Fruit fly (Drosophila melanogaster) whole organism, embryonic: ENCODE results near the gene Polr1C.

Source experiments
- Asciz ChIP-seq: fragments of 200-800 bp; sonication (Bioruptor generic); optimal IDR thresholded peaks from 2 replicates; lab custom pipeline; 2017; ENCODE audit warnings: missing biosample characterization, mild to moderate bottlenecking, missing genetic modification characterization, missing genetic modification reagents
- Awh ChIP-seq: fragments of 200-800 bp; sonication (Bioruptor generic); IDR thresholded peaks from 2 replicates; pipeline ENCODE4, ENCODE4 v1.3.6; 2022; ENCODE audit warnings: missing biosample characterization, missing genetic modification characterization
- Bteb2 ChIP-seq: fragments of 200-800 bp; sonication (Bioruptor generic); optimal IDR thresholded peaks from 2 replicates; lab custom pipeline; 2016; ENCODE audit warnings: missing biosample characterization, missing genetic modification characterization
- CG10321 ChIP-seq: fragments of 200-800 bp; sonication (Bioruptor generic); IDR thresholded peaks from 2 replicates; pipeline ENCODE4 v1.3.6; 2022; ENCODE audit warnings: missing biosample characterization, missing genetic modification characterization
- CG10979 ChIP-seq: fragments of 200-800 bp; sonication (Bioruptor generic); optimal IDR thresholded peaks from 2 replicates; lab custom pipeline; 2018; ENCODE audit warnings: missing biosample characterization, mild to moderate bottlenecking, missing genetic modification characterization, moderate library complexity
- CG11456 ChIP-seq: fragments of 200-800 bp; sonication (Bioruptor generic); IDR thresholded peaks from 3 replicates; pipeline ENCODE4 v1.3.6; 2022; ENCODE audit warnings: missing biosample characterization, missing genetic modification characterization
- CG1233 ChIP-seq: fragments of 200-800 bp; sonication (Bioruptor generic); optimal IDR thresholded peaks from 4 replicates; lab custom pipeline; 2018; ENCODE audit warnings: missing biosample characterization, mild to moderate bottlenecking, missing genetic modification characterization
- CG12744 ChIP-seq: fragments of 200-800 bp; sonication (Bioruptor generic); optimal IDR thresholded peaks from 2 replicates; lab custom pipeline; 2016; ENCODE audit warnings: missing biosample characterization, missing genetic modification characterization
- CG12769 ChIP-seq: fragments of 200-800 bp; sonication (Bioruptor generic); optimal IDR thresholded peaks from 2 replicates; lab custom pipeline; 2019; ENCODE audit warnings: missing biosample characterization, mild to moderate bottlenecking, missing genetic modification characterization, moderate library complexity
- CG13624 ChIP-seq: fragments of 200-800 bp; sonication (Bioruptor generic); optimal IDR thresholded peaks from 2 replicates; lab custom pipeline; 2016; ENCODE audit warnings: missing biosample characterization, missing genetic modification characterization
- CG15269 ChIP-seq: fragments of 200-800 bp; sonication (Bioruptor generic); optimal IDR thresholded peaks from 2 replicates; lab custom pipeline; 2018; ENCODE audit warnings: missing biosample characterization, mild to moderate bottlenecking, missing genetic modification characterization, moderate library complexity
- CG1603 ChIP-seq: fragments of 200-800 bp; sonication (Bioruptor generic); optimal IDR thresholded peaks from 2 replicates; lab custom pipeline; 2019; ENCODE audit warnings: missing biosample characterization, mild to moderate bottlenecking, missing genetic modification characterization, moderate library complexity
- CG18262 ChIP-seq: fragments of 200-800 bp; optimal IDR thresholded peaks from 3 replicates; lab custom pipeline; 2019; ENCODE audit warnings: missing biosample characterization, mild to moderate bottlenecking, missing genetic modification characterization, moderate library complexity
- CG33213 ChIP-seq: fragments of 200-800 bp; sonication (Bioruptor generic); optimal IDR thresholded peaks from 3 replicates; lab custom pipeline; 2016; ENCODE audit warnings: missing biosample characterization, missing genetic modification characterization
- CG34224 ChIP-seq: fragments of 200-800 bp; sonication (Bioruptor generic); IDR thresholded peaks from 3 replicates; pipeline ENCODE4 v1.3.6; 2022; ENCODE audit warnings: missing biosample characterization, missing genetic modification characterization; ENCODE audit not compliant: partially characterized antibody
- CG42726 ChIP-seq: fragments of 200-800 bp; sonication (Bioruptor generic); IDR thresholded peaks from 2 replicates; pipeline ENCODE4 v1.3.6; 2022; ENCODE audit warnings: missing biosample characterization, missing genetic modification characterization; ENCODE audit not compliant: partially characterized antibody
- CG4282 ChIP-seq: fragments of 200-800 bp; sonication (Bioruptor generic); optimal IDR thresholded peaks from 2 replicates; lab custom pipeline; 2016; ENCODE audit warnings: missing biosample characterization, missing genetic modification characterization
- CG4424 ChIP-seq: fragments of 200-800 bp; sonication (Bioruptor generic); optimal IDR thresholded peaks from 3 replicates; lab custom pipeline; 2016; ENCODE audit warnings: missing biosample characterization, missing genetic modification characterization
- CG6272 ChIP-seq: fragments of 200-800 bp; sonication (Bioruptor generic); IDR thresholded peaks from 2 replicates; pipeline ENCODE4 v1.3.6; 2022; ENCODE audit warnings: missing biosample characterization, missing genetic modification characterization
- CG7556 ChIP-seq: fragments of 200-800 bp; sonication (Bioruptor generic); optimal IDR thresholded peaks from 2 replicates; lab custom pipeline; 2017; ENCODE audit warnings: missing biosample characterization, mild to moderate bottlenecking, missing genetic modification characterization
- CG8924 ChIP-seq: fragments of 200-800 bp; optimal IDR thresholded peaks from 3 replicates; lab custom pipeline; 2019; ENCODE audit warnings: missing biosample characterization, mild to moderate bottlenecking, missing genetic modification characterization, moderate library complexity
- Ets65A ChIP-seq: fragments of 200-800 bp; sonication (Bioruptor generic); peaks from one replicate; lab custom pipeline; 2016; ENCODE audit warnings: missing biosample characterization, missing genetic modification characterization
- Gug ChIP-seq: fragments of 200-800 bp; sonication (Bioruptor generic); IDR thresholded peaks from 4 replicates; pipeline ENCODE4 v1.3.6; 2022; ENCODE audit warnings: missing biosample characterization, missing genetic modification characterization
- Hr78 ChIP-seq, 2 experiments: fragments of 200-800 bp in 1 of 2; fragments of >200 bp in 1 of 2; sonication (Bioruptor generic) in 1 of 2; optimal IDR thresholded peaks; 2 replicates each; lab custom pipeline; 2017 to 2019; ENCODE audit warnings: missing biosample characterization in 2 of 2, missing genetic modification characterization in 2 of 2, mild to moderate bottlenecking in 1 of 2, moderate library complexity in 1 of 2
- Lim3 ChIP-seq: fragments of 200-800 bp; sonication (Bioruptor generic); IDR thresholded peaks from 2 replicates; pipeline ENCODE4 v1.3.6; 2022; ENCODE audit warnings: missing biosample characterization, missing genetic modification characterization
- MBD-R2 ChIP-seq: fragments of 200-800 bp; sonication (Bioruptor generic); IDR thresholded peaks from 2 replicates; pipeline ENCODE4 v1.3.6; 2022; ENCODE audit warnings: missing biosample characterization, missing genetic modification characterization
- Meics ChIP-seq: fragments of 200-800 bp; sonication (Bioruptor generic); optimal IDR thresholded peaks from 2 replicates; lab custom pipeline; 2017; ENCODE audit warnings: missing biosample characterization, mild to moderate bottlenecking, missing genetic modification characterization
- aop ChIP-seq: fragments of 200-800 bp; sonication (Bioruptor generic); IDR thresholded peaks from 2 replicates; pipeline ENCODE4 v1.3.6; 2022; ENCODE audit warnings: missing biosample characterization, missing genetic modification characterization
- ap ChIP-seq: fragments of 200-800 bp; sonication (Bioruptor generic); IDR thresholded peaks from 2 replicates; pipeline ENCODE4 v1.3.6; 2022; ENCODE audit warnings: missing biosample characterization, missing genetic modification characterization
- ase ChIP-seq: fragments of 200-800 bp; sonication (Bioruptor generic); IDR thresholded peaks from 3 replicates; pipeline ENCODE4 v1.3.6; 2022; ENCODE audit warnings: missing biosample characterization, missing genetic modification characterization
- cato ChIP-seq: fragments of 200-800 bp; sonication (Bioruptor generic); optimal IDR thresholded peaks from 2 replicates; lab custom pipeline; 2016; ENCODE audit warnings: missing biosample characterization, missing genetic modification characterization, borderline replicate concordance
- cg ChIP-seq: fragments of 200-800 bp; sonication (Bioruptor generic); optimal IDR thresholded peaks from 3 replicates; lab custom pipeline; 2019; ENCODE audit warnings: missing biosample characterization, mild to moderate bottlenecking, missing genetic modification characterization, moderate library complexity
- ci ChIP-seq: fragments of 200-800 bp; sonication (Bioruptor generic); IDR thresholded peaks from 3 replicates; pipeline ENCODE4 v1.3.6; 2022; ENCODE audit warnings: missing biosample characterization, missing genetic modification characterization
- da ChIP-seq: fragments of 200-800 bp; sonication (Bioruptor generic); optimal IDR thresholded peaks from 2 replicates; lab custom pipeline; 2016; ENCODE audit warnings: missing biosample characterization, missing genetic modification characterization
- emc ChIP-seq: fragments of 200-800 bp; sonication (Bioruptor generic); optimal IDR thresholded peaks from 2 replicates; lab custom pipeline; 2016; ENCODE audit warnings: missing biosample characterization, missing genetic modification characterization
- eyg ChIP-seq: fragments of 200-800 bp; sonication (Bioruptor generic); optimal IDR thresholded peaks from 3 replicates; lab custom pipeline; 2016; ENCODE audit warnings: missing biosample characterization, missing genetic modification characterization
- grn ChIP-seq: fragments of 200-800 bp; sonication (Bioruptor generic); optimal IDR thresholded peaks from 3 replicates; lab custom pipeline; 2017; ENCODE audit warnings: missing biosample characterization, missing genetic modification characterization
- ham ChIP-seq: fragments of 200-800 bp; sonication (Bioruptor generic); IDR thresholded peaks from 2 replicates; pipeline ENCODE4 v1.3.6; 2022; ENCODE audit warnings: missing biosample characterization, missing genetic modification characterization
- jigr1 ChIP-seq: fragments of 200-800 bp; sonication (Bioruptor generic); IDR thresholded peaks from 3 replicates; pipeline ENCODE4 v1.3.6; 2022; ENCODE audit warnings: missing biosample characterization, missing genetic modification characterization
- maf-S ChIP-seq: fragments of 200-800 bp; sonication (Bioruptor generic); optimal IDR thresholded peaks from 2 replicates; lab custom pipeline; 2016; ENCODE audit warnings: missing biosample characterization, missing genetic modification characterization
- mam ChIP-seq: fragments of 200-800 bp; sonication (Bioruptor generic); optimal IDR thresholded peaks from 3 replicates; lab custom pipeline; 2016; ENCODE audit warnings: missing biosample characterization, missing genetic modification characterization
- mld ChIP-seq: fragments of 200-800 bp; sonication (Bioruptor generic); IDR thresholded peaks from 3 replicates; pipeline ENCODE4 v1.3.6; 2022; ENCODE audit warnings: missing biosample characterization, missing genetic modification characterization; ENCODE audit not compliant: partially characterized antibody
- nerfin-2 ChIP-seq: fragments of 200-800 bp; sonication (Bioruptor generic); IDR thresholded peaks from 2 replicates; pipeline ENCODE4 v1.3.6; 2022; ENCODE audit warnings: missing biosample characterization, missing genetic modification characterization; ENCODE audit not compliant: partially characterized antibody
- otp ChIP-seq: fragments of 200-800 bp; sonication (Bioruptor generic); IDR thresholded peaks from 3 replicates; pipeline ENCODE4, ENCODE4 v1.3.6; 2022; ENCODE audit warnings: missing biosample characterization, missing genetic modification characterization
- pros ChIP-seq: fragments of 200-800 bp; sonication (Bioruptor generic); optimal IDR thresholded peaks from 3 replicates; lab custom pipeline; 2019; ENCODE audit warnings: missing biosample characterization, mild to moderate bottlenecking, missing genetic modification characterization, moderate library complexity
- sens-2 ChIP-seq: fragments of 200-800 bp; sonication (Bioruptor generic); IDR thresholded peaks from 2 replicates; pipeline ENCODE4 v1.3.6; 2022; ENCODE audit warnings: missing biosample characterization, missing genetic modification characterization
- shn ChIP-seq: fragments of 200-800 bp; sonication (Bioruptor generic); optimal IDR thresholded peaks from 3 replicates; lab custom pipeline; 2016; ENCODE audit warnings: missing biosample characterization, missing genetic modification characterization
- stwl ChIP-seq: fragments of 200-800 bp; sonication (Bioruptor generic); optimal IDR thresholded peaks from 3 replicates; lab custom pipeline; 2018; ENCODE audit warnings: missing biosample characterization, mild to moderate bottlenecking, missing genetic modification characterization, moderate library complexity
- zen2 ChIP-seq: fragments of 200-800 bp; sonication (Bioruptor generic); IDR thresholded peaks from 3 replicates; pipeline ENCODE4 v1.3.6; 2022; ENCODE audit warnings: missing biosample characterization, missing genetic modification characterization; ENCODE audit not compliant: partially characterized antibody
- zfh2 ChIP-seq: fragments of 200-800 bp; sonication (Bioruptor generic); optimal IDR thresholded peaks from 2 replicates; lab custom pipeline; 2016; ENCODE audit warnings: missing biosample characterization, missing genetic modification characterization

Polr1C gene

dm6 chr2L:5000287-5000871, 31.6 kb downstream of the Polr1C start (continued):
- peak; percentile 75 for TF ChIP-seq CG4424 (GFP tag; lab: Kevin White, UChicago)
- peak; percentile 86 for TF ChIP-seq CG1233 (GFP tag; lab: Kevin White, UChicago)
- no peak for TF ChIP-seq eyg (GFP tag; lab: Kevin White, UChicago)
- TF ChIP-seq CG1603 (tag; lab: Kevin White, UChicago), result peak; percentile 42
- TF ChIP-seq da (GFP tag; lab: Kevin White, UChicago), result no peak
- no peak for TF ChIP-seq CG10321 (GFP tag; lab: Robert Waterston, UW)
- peak; percentile 93 for TF ChIP-seq cg (GFP tag; lab: Kevin White, UChicago)
- no peak for TF ChIP-seq CG42726 (GFP tag; lab: Robert Waterston, UW)
- TF ChIP-seq zen2 (GFP tag; lab: Robert Waterston, UW), result no peak
- TF ChIP-seq CG7556 (GFP tag; lab: Kevin White, UChicago), result peak; percentile 92
- peak; percentile 93 for TF ChIP-seq CG8924 (tag; lab: Kevin White, UChicago)
- peak in 1 of 2 experiments; percentile 60 for TF ChIP-seq Hr78 (GFP tag; optimal IDR thresholded peaks at IDR 0.05; lab: Kevin White, UChicago)
- peak; percentile 84 for TF ChIP-seq CG15269 (tag; lab: Kevin White, UChicago)
- TF ChIP-seq otp (GFP tag; lab: Robert Waterston, UW), result peak; percentile 67; the same call in 2 of the 3 replicates
- no peak for TF ChIP-seq stwl (tag; lab: Kevin White, UChicago)
- TF ChIP-seq CG18262 (tag; lab: Kevin White, UChicago), result peak; percentile 94
- TF ChIP-seq mld (GFP tag; lab: Robert Waterston, UW), result no peak
- TF ChIP-seq Lim3, result no peak; the same call in 1 of the 2 replicates
- TF ChIP-seq CG12769 (tag; lab: Kevin White, UChicago), result no peak
- peak; percentile 33; the same call in 1 of the 2 replicates for TF ChIP-seq MBD-R2 (GFP tag; lab: Robert Waterston, UW)
- TF ChIP-seq CG6272, result 0 out of 2 replicates have a peak, but pooled peaks have one; percentile 25
- TF ChIP-seq mam, result peak; percentile 70
- TF ChIP-seq ham (GFP tag; lab: Robert Waterston, UW), result no peak
- peak; percentile 60 for TF ChIP-seq sens-2 (GFP tag; lab: Robert Waterston, UW)
- no peak; the same call in 1 of the 2 replicates for TF ChIP-seq aop (GFP tag; lab: Robert Waterston, UW)
- 0 out of 3 replicates have a peak, but pooled peaks have one; percentile 64 for TF ChIP-seq CG11456
- peak; percentile 57 for TF ChIP-seq CG13624
- peak; percentile 21 for TF ChIP-seq cato
- peak; percentile 76 for TF ChIP-seq pros (GFP tag; lab: Kevin White, UChicago)
- peak; percentile 70 for TF ChIP-seq zfh2 (GFP tag; lab: Kevin White, UChicago)
- TF ChIP-seq Meics (GFP tag; lab: Kevin White, UChicago), result peak; percentile 82
- TF ChIP-seq CG12744, result peak; percentile 75
- TF ChIP-seq grn (GFP tag; lab: Kevin White, UChicago), result peak; percentile 26
- TF ChIP-seq maf-S (GFP tag; lab: Kevin White, UChicago), result no peak
- peak; percentile 59 for TF ChIP-seq Bteb2
- no peak for TF ChIP-seq jigr1 (GFP tag; lab: Robert Waterston, UW)
- peak; percentile 84 for TF ChIP-seq Awh
- peak; percentile 38 for TF ChIP-seq emc (GFP tag; lab: Kevin White, UChicago)
- TF ChIP-seq ci (GFP tag; lab: Robert Waterston, UW), result peak; percentile 84
- TF ChIP-seq CG34224 (GFP tag; lab: Robert Waterston, UW), result no peak
- peak; percentile 90 for TF ChIP-seq CG10979
- peak; percentile 93 for TF ChIP-seq Ets65A (GFP tag; lab: Kevin White, UChicago)
- TF ChIP-seq nerfin-2, result no peak
- peak; percentile 66 for TF ChIP-seq Gug (GFP tag; lab: Robert Waterston, UW)
- no peak for TF ChIP-seq CG4282 (GFP tag; lab: Kevin White, UChicago)
- TF ChIP-seq ap (GFP tag; lab: Robert Waterston, UW), result peak; percentile 26; the same call in 1 of the 2 replicates
- peak; percentile 48; the same call in 2 of the 3 replicates for TF ChIP-seq ase (GFP tag; lab: Robert Waterston, UW)
- TF ChIP-seq CG33213 (GFP tag; lab: Kevin White, UChicago), result peak; percentile 65
- TF ChIP-seq Asciz, result peak; percentile 59
- TF ChIP-seq shn (GFP tag; lab: Kevin White, UChicago), result peak; percentile 31
